Fruit fly (Drosophila melanogaster) whole organism: ENCODE results near the gene salt.

Source experiments
- CG8478 ChIP-seq: fragments of >200 bp; optimal IDR thresholded peaks from 2 replicates; lab custom pipeline; 2018; ENCODE audit warnings: inconsistent platforms
- usp ChIP-seq: fragments of >200 bp; optimal IDR thresholded peaks from 2 replicates; lab custom pipeline; 2017; ENCODE audit warnings: missing biosample characterization, missing genetic modification characterization, mixed read lengths

- no peak for TF ChIP-seq CG8478 (lab: Kevin White, UChicago)
- no peak for TF ChIP-seq usp
These were observed 10.2 kb upstream of the salt start, which contains the start of gene CG2150 for dm6 chr3R:31764672-31765071.
